Worm (Caenorhabditis elegans) whole organism, midembryonic: ENCODE results near the gene F20C5.6.

Experiments used
- cog-1 ChIP-seq: sonication (generic microtip); optimal IDR thresholded peaks from 2 replicates; lab custom pipeline; 2016; ENCODE audit warnings: missing genetic modification characterization, missing compliant biosample characterization
- ref-1 ChIP-seq: fragments of 200-800 bp; sonication (Bioruptor generic); conservative IDR thresholded peaks from 2 replicates; pipeline ENCODE4 v1.3.6; 2022; ENCODE audit warnings: missing genetic modification reagents, missing genetic modification characterization, missing compliant biosample characterization

DNA sequence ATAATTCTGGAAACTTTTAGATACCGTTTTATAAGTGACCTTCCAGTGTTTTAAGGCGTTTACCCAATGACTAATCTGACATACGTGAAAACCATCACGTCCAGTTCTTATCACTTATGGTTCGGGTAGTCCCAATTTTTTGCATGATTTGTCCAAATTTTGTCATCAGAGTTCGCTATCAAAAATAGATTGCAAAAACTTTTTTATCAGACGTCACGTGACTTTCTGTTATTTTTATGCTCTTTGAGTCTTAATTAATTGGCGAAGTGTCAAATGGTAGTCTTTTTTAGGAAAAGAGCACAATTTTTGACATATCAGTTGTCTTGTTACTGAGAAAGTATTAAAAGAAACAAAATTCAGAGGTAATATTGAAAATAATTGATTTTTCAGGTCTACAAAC, 43.4 kb downstream of the F20C5.6 start:
- TF ChIP-seq ref-1 (no peak), cog-1 (tag; lab: Kevin White, UChicago) (no peak)
